Worm (Caenorhabditis elegans) whole organism, L3 larva: Measurements from ENCODE around the gene Y14H12A.1.

Experiments
- ZK546.5 ChIP-seq: sonication (generic microtip); optimal IDR thresholded peaks from 2 replicates; lab custom pipeline; 2017; ENCODE audit warnings: missing biosample characterization, missing genetic modification characterization
- ama-1 ChIP-seq: fragments of 150-350 bp; optimal IDR thresholded peaks from 2 replicates; lab custom pipeline; 2018
- nhr-67 ChIP-seq: fragments of 150-350 bp; optimal IDR thresholded peaks from 2 replicates; lab custom pipeline; 2014; ENCODE audit warnings: missing biosample characterization, missing genetic modification characterization

ce11 chrII:4032293-4032692 lies 39.3 kb downstream of the Y14H12A.1 start, which contains the start of gene K07D4.4:
- no peak for TF ChIP-seq nhr-67 (tag; lab: Kevin White, UChicago)
- no peak for TF ChIP-seq ama-1 (lab: Kevin White, UChicago)
- TF ChIP-seq ZK546.5 (tag; lab: Kevin White, UChicago), result no peak
